Worm (Caenorhabditis elegans) whole organism, early embryonic: ENCODE data around the gene F10A3.4.

ENCODE experiments used
- aly-1 ChIP-seq: sonication (generic microtip); optimal IDR thresholded peaks from 2 replicates; lab custom pipeline; 2016; ENCODE audit warnings: missing genetic modification characterization, missing compliant biosample characterization
- ama-1 ChIP-seq: fragments of 150-350 bp; optimal IDR thresholded peaks from 2 replicates; lab custom pipeline; 2014
- ceh-36 ChIP-seq: sonication (generic microtip); optimal IDR thresholded peaks from 2 replicates; lab custom pipeline; 2016; ENCODE audit warnings: missing genetic modification characterization, inconsistent platforms, missing compliant biosample characterization

DNA sequence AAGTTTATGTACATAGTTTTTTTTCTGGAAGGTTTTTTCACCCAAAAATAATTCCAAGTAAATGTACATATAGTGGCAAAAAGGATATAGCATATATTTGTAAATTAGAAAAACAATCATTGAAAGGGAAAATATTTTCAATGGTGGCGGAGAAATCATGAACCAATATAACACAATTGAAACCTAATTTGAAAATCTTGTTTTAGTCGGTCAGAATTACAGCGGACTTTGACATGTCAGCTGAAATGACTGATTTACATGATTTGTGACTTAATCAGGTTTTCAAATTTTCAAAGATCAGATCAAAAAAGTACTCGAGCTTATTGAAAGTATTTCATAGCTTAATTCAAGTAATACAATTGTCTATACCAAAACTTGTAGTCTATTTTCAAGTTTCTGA lies 22.8 kb downstream of the F10A3.4 start, which contains the start of gene K05D4.9:
- TF ChIP-seq ceh-36 (tag; lab: Kevin White, UChicago) (no peak), ama-1 (lab: Kevin White, UChicago) (no peak), aly-1 (tag; lab: Kevin White, UChicago) (no peak)
